Worm (Caenorhabditis elegans) whole organism, young adult: ENCODE measurements around the gene W03B1.3.

Experiments
- B0019.2 ChIP-seq: fragments of 200-800 bp; sonication (Bioruptor generic); conservative IDR thresholded peaks from 2 replicates; pipeline ENCODE4 v1.3.6; 2022; ENCODE audit warnings: missing genetic modification reagents, missing genetic modification characterization, missing compliant biosample characterization
- B0035.1 ChIP-seq: sonication (generic microtip); optimal IDR thresholded peaks from 2 replicates; lab custom pipeline; 2016; ENCODE audit warnings: missing genetic modification characterization, mild to moderate bottlenecking, missing compliant biosample characterization, missing genotype, missing genetic modification reagents
- B0336.3 ChIP-seq: fragments of 200-800 bp; sonication (Bioruptor generic); IDR thresholded peaks from 2 replicates; pipeline ENCODE4 v1.3.6; 2022; ENCODE audit warnings: missing genetic modification characterization, missing compliant biosample characterization
- C17E4.6 ChIP-seq: fragments of 200-800 bp; sonication (Bioruptor generic); IDR thresholded peaks from 2 replicates; pipeline ENCODE4 v1.3.6; 2022; ENCODE audit warnings: missing genetic modification reagents, missing genetic modification characterization, missing compliant biosample characterization
- F10E7.11 ChIP-seq: sonication (generic microtip); optimal IDR thresholded peaks from 2 replicates; lab custom pipeline; 2017; ENCODE audit warnings: mild to moderate bottlenecking, missing genetic modification characterization, moderate library complexity, missing compliant biosample characterization
- F33H1.4 ChIP-seq: fragments of 200-800 bp; sonication (Bioruptor generic); IDR thresholded peaks from 2 replicates; pipeline ENCODE4 v1.3.6; 2022; ENCODE audit warnings: missing genetic modification reagents, missing genetic modification characterization, missing compliant biosample characterization
- F37B4.10 ChIP-seq: fragments of 200-800 bp; sonication (Bioruptor generic); IDR thresholded peaks from 2 replicates; pipeline ENCODE4 v1.3.6; 2022; ENCODE audit warnings: missing genetic modification characterization, missing compliant biosample characterization
- F49E8.2 ChIP-seq: sonication (generic microtip); optimal IDR thresholded peaks from 3 replicates; lab custom pipeline; 2017; ENCODE audit warnings: missing genetic modification characterization, mild to moderate bottlenecking, missing compliant biosample characterization, antibody characterized with exemption, moderate library complexity; ENCODE audit not compliant: insufficient read depth
- F52B5.7 ChIP-seq: sonication (generic microtip); optimal IDR thresholded peaks from 2 replicates; lab custom pipeline; 2016; ENCODE audit warnings: mild to moderate bottlenecking, missing genetic modification characterization, missing compliant biosample characterization
- F57A8.1 ChIP-seq: fragments of 200-800 bp; sonication (Bioruptor generic); optimal IDR thresholded peaks from 2 replicates; lab custom pipeline; 2018; ENCODE audit warnings: mild to moderate bottlenecking, missing genetic modification characterization, moderate library complexity, missing compliant biosample characterization
- F57C9.4 ChIP-seq: sonication (generic microtip); optimal IDR thresholded peaks from 2 replicates; lab custom pipeline; 2017; ENCODE audit warnings: mild to moderate bottlenecking, missing genetic modification characterization, missing compliant biosample characterization
- Y56A3A.18 ChIP-seq: fragments of 200-800 bp; sonication (Bioruptor generic); IDR thresholded peaks from 2 replicates; pipeline ENCODE4 v1.3.6; 2022; ENCODE audit warnings: missing genetic modification reagents, missing genetic modification characterization, missing compliant biosample characterization
- Y67H2A.10 ChIP-seq: fragments of 200-800 bp; sonication (Bioruptor generic); conservative IDR thresholded peaks from 2 replicates; pipeline ENCODE4 v1.3.6; 2022; ENCODE audit warnings: missing genetic modification reagents, missing genetic modification characterization, missing compliant biosample characterization
- Y79H2A.3 ChIP-seq: fragments of 200-800 bp; sonication (Bioruptor generic); conservative IDR thresholded peaks from 2 replicates; pipeline ENCODE4 v1.3.6; 2022; ENCODE audit warnings: missing genetic modification reagents, missing genetic modification characterization, missing compliant biosample characterization
- ZK185.1 ChIP-seq: sonication (generic microtip); optimal IDR thresholded peaks from 2 replicates; lab custom pipeline; 2016; ENCODE audit warnings: mild to moderate bottlenecking, missing genetic modification characterization, missing compliant biosample characterization; ENCODE audit not compliant: poor library complexity, severe bottlenecking
- akir-1 ChIP-seq: fragments of 200-800 bp; sonication (Bioruptor generic); optimal IDR thresholded peaks from 2 replicates; lab custom pipeline; 2018; ENCODE audit warnings: mild to moderate bottlenecking, missing genetic modification characterization, moderate library complexity, missing compliant biosample characterization
- atf-7 ChIP-seq: sonication (generic microtip); optimal IDR thresholded peaks from 2 replicates; lab custom pipeline; 2017; ENCODE audit warnings: mild to moderate bottlenecking, missing genetic modification characterization, missing compliant biosample characterization
- attf-3 ChIP-seq: fragments of 200-800 bp; sonication (Bioruptor generic); conservative IDR thresholded peaks from 2 replicates; pipeline ENCODE4 v1.3.6; 2022; ENCODE audit warnings: missing genetic modification reagents, missing genetic modification characterization, missing compliant biosample characterization
- bed-1 ChIP-seq: fragments of 200-800 bp; sonication (Bioruptor generic); IDR thresholded peaks from 2 replicates; pipeline ENCODE4 v1.3.6; 2022; ENCODE audit warnings: missing genetic modification reagents, missing genetic modification characterization, missing compliant biosample characterization
- ccch-3 ChIP-seq: fragments of 200-800 bp; sonication (Bioruptor generic); optimal IDR thresholded peaks from 2 replicates; lab custom pipeline; 2018; ENCODE audit warnings: mild to moderate bottlenecking, missing genetic modification characterization, missing compliant biosample characterization
- ceh-91 ChIP-seq: fragments of 200-800 bp; sonication (Bioruptor generic); IDR thresholded peaks from 2 replicates; pipeline ENCODE4 v1.3.6; 2022; ENCODE audit warnings: missing genetic modification reagents, missing genetic modification characterization, missing compliant biosample characterization
- die-1 ChIP-seq: sonication (generic microtip); optimal IDR thresholded peaks from 2 replicates; lab custom pipeline; 2016; ENCODE audit warnings: missing genotype, mild to moderate bottlenecking, missing genetic modification characterization, missing compliant biosample characterization
- dpl-1 ChIP-seq: fragments of 150-350 bp; optimal IDR thresholded peaks from 2 replicates; lab custom pipeline; 2014; ENCODE audit warnings: missing biosample characterization, missing genetic modification reagents, missing genetic modification characterization
- efl-1 ChIP-seq: fragments of 150-350 bp; optimal IDR thresholded peaks from 2 replicates; lab custom pipeline; 2014; ENCODE audit warnings: missing biosample characterization, missing genetic modification reagents, missing genetic modification characterization
- ekl-4 ChIP-seq: fragments of 200-800 bp; sonication (Bioruptor generic); IDR thresholded peaks from 2 replicates; pipeline ENCODE4 v1.3.6; 2022; ENCODE audit warnings: missing genetic modification reagents, missing genetic modification characterization, missing compliant biosample characterization
- ets-4 ChIP-seq: fragments of 200-800 bp; sonication (Bioruptor generic); optimal IDR thresholded peaks from 2 replicates; lab custom pipeline; 2018; ENCODE audit warnings: mild to moderate bottlenecking, missing genetic modification characterization, missing compliant biosample characterization
- hmg-1.2 ChIP-seq: fragments of 200-800 bp; sonication (Bioruptor generic); IDR thresholded peaks from 2 replicates; pipeline ENCODE4 v1.3.6; 2022; ENCODE audit warnings: missing genetic modification reagents, missing genetic modification characterization, missing compliant biosample characterization
- hsf-1 ChIP-seq: fragments of 200-800 bp; sonication (Bioruptor generic); IDR thresholded peaks from 2 replicates; pipeline ENCODE4 v1.3.6; 2022; ENCODE audit warnings: missing genetic modification reagents, missing genetic modification characterization, missing compliant biosample characterization
- lin-26 ChIP-seq: fragments of 200-800 bp; sonication (Bioruptor generic); IDR thresholded peaks from 2 replicates; pipeline ENCODE4 v1.3.6; 2022; ENCODE audit warnings: missing genetic modification reagents, missing genetic modification characterization, missing compliant biosample characterization
- lsy-27 ChIP-seq: sonication (generic microtip); optimal IDR thresholded peaks from 2 replicates; lab custom pipeline; 2017; ENCODE audit warnings: missing genetic modification characterization, mild to moderate bottlenecking, missing compliant biosample characterization, antibody characterized with exemption, missing genotype, borderline replicate concordance; ENCODE audit not compliant: insufficient read depth
- mes-4 ChIP-seq: sonication (generic microtip); optimal IDR thresholded peaks from 2 replicates; lab custom pipeline; 2016; ENCODE audit warnings: missing genotype, missing genetic modification characterization, missing compliant biosample characterization
- nfyb-1 ChIP-seq: fragments of 200-800 bp; sonication (Bioruptor generic); IDR thresholded peaks from 2 replicates; pipeline ENCODE4 v1.3.6; 2022; ENCODE audit warnings: missing genetic modification reagents, missing genetic modification characterization, missing compliant biosample characterization
- nhr-27 ChIP-seq: fragments of 200-800 bp; sonication (Bioruptor generic); optimal IDR thresholded peaks from 2 replicates; lab custom pipeline; 2018; ENCODE audit warnings: mild to moderate bottlenecking, missing genetic modification characterization, moderate library complexity, missing compliant biosample characterization
- nhr-80 ChIP-seq: sonication (generic microtip); optimal IDR thresholded peaks from 2 replicates; lab custom pipeline; 2016; ENCODE audit warnings: missing genetic modification characterization, missing compliant biosample characterization
- pha-4 ChIP-seq: fragments of 150-350 bp; sonication (generic microtip); optimal IDR thresholded peaks from 2 replicates; lab custom pipeline; 2014; ENCODE audit warnings: missing biosample characterization, missing genetic modification reagents, missing genetic modification characterization
- sdz-38 ChIP-seq: sonication (generic microtip); optimal IDR thresholded peaks from 2 replicates; lab custom pipeline; 2016; ENCODE audit warnings: missing genotype, missing genetic modification characterization, missing compliant biosample characterization
- somi-1 ChIP-seq: fragments of 200-800 bp; sonication (Bioruptor generic); optimal IDR thresholded peaks from 2 replicates; lab custom pipeline; 2018; ENCODE audit warnings: mild to moderate bottlenecking, missing genetic modification characterization, missing compliant biosample characterization
- tbx-9 ChIP-seq: sonication (generic microtip); optimal IDR thresholded peaks from 2 replicates; lab custom pipeline; 2016; ENCODE audit warnings: borderline replicate concordance, missing genetic modification characterization, inconsistent platforms, missing compliant biosample characterization
- unc-62 ChIP-seq: fragments of 150-350 bp; optimal IDR thresholded peaks from 2 replicates; lab custom pipeline; 2014; ENCODE audit warnings: missing biosample characterization, missing genetic modification reagents, missing genetic modification characterization
- xnd-1 ChIP-seq: sonication (generic microtip); optimal IDR thresholded peaks from 2 replicates; lab custom pipeline; 2016; ENCODE audit warnings: missing genotype, missing genetic modification reagents, missing genetic modification characterization, missing compliant biosample characterization
- ztf-18 ChIP-seq: sonication (generic microtip); optimal IDR thresholded peaks from 2 replicates; lab custom pipeline; 2016; ENCODE audit warnings: missing genotype, mild to moderate bottlenecking, missing genetic modification characterization, missing compliant biosample characterization
- ztf-22 ChIP-seq: fragments of 200-800 bp; sonication (Bioruptor generic); optimal IDR thresholded peaks from 2 replicates; lab custom pipeline; 2018; ENCODE audit warnings: mild to moderate bottlenecking, missing genetic modification characterization, moderate library complexity, missing compliant biosample characterization
- ztf-26 ChIP-seq: sonication (generic microtip); optimal IDR thresholded peaks from 2 replicates; lab custom pipeline; 2017; ENCODE audit warnings: missing genetic modification characterization, missing compliant biosample characterization
- ztf-28 ChIP-seq: fragments of 200-800 bp; sonication (Bioruptor generic); IDR thresholded peaks from 2 replicates; pipeline ENCODE4 v1.3.6; 2022; ENCODE audit warnings: missing genetic modification reagents, missing genetic modification characterization, missing compliant biosample characterization

W03B1.3 gene

DNA sequence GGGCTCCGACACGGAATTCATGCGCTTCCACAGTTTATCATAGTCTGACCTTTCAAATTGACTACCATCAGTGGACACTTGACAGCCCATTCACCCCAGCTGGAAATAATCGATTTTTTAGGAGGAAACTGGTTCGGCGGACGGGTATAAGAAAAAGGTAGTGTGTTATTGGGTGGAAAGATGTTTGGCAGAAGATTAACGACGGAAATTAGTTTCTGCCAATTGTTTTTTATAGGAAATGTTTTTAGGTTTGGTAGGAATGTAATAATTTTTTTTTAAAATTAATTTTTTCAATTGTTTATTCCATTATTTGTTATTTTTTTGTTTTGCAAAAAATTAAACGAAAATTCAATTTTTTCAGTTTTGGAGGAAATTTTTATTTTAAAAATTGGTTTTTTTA is 37.1 kb downstream of the W03B1.3 start, which contains the start of gene F15E6.9:
Gene F15E6.9 (minus strand): TSS at position 101 of the 400 bp plus-strand sequence.
- TF ChIP-seq akir-1 (GFP tag; lab: Kevin White, UChicago), result no peak
- TF ChIP-seq ztf-22 (GFP tag; lab: Kevin White, UChicago), result no peak
- no peak for TF ChIP-seq tbx-9 (tag; lab: Kevin White, UChicago)
- TF ChIP-seq ccch-3 (GFP tag; lab: Kevin White, UChicago), result no peak
- TF ChIP-seq Y56A3A.18 (GFP tag; lab: Robert Waterston, UW), result no peak

DNA sequence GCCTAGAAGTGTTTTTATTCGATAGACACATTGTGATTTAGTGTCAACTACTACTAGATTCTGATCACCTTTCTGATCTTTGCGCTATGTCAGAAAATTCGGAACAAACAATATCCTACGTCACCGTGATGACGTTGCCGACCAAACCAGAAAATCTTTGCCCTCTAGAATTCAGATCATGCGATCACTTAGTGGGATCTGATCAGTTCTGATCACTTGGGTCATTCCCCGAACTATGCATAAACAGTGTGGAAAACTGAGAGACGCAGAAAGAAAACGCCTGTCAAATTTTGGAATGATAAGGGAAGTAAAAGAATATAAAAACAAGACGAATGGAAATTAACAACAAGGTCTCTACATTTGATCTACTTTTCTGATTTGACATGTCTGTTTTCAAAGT is 41.5 kb downstream of the W03B1.3 start, which contains the start of gene F15E6.3:
Gene F15E6.3 (plus strand): TSS at position 344 of the 400 bp plus-strand sequence.
- TF ChIP-seq ztf-28 (GFP tag; lab: Robert Waterston, UW) (no peak), F52B5.7 (tag; lab: Kevin White, UChicago) (no peak), ztf-26 (tag; lab: Kevin White, UChicago) (peak; percentile 67), hmg-1.2 (GFP tag; lab: Robert Waterston, UW) (peak; percentile 58; the same call in 1 of the 2 replicates), ceh-91 (no peak), ekl-4 (GFP tag; lab: Robert Waterston, UW) (no peak), B0019.2 (GFP tag; lab: Robert Waterston, UW) (no peak), nfyb-1 (GFP tag; lab: Robert Waterston, UW) (peak; percentile 22; the same call in 1 of the 2 replicates), F10E7.11 (tag; lab: Kevin White, UChicago) (no peak), hsf-1 (GFP tag; lab: Robert Waterston, UW) (no peak), somi-1 (GFP tag; lab: Kevin White, UChicago) (peak; percentile 14), nhr-80 (tag; lab: Kevin White, UChicago) (peak; percentile 1), die-1 (tag; lab: Kevin White, UChicago) (no peak), atf-7 (peak; percentile 34), ets-4 (no peak), Y79H2A.3 (no peak), C17E4.6 (no peak), mes-4 (tag; lab: Kevin White, UChicago) (no peak), F57A8.1 (GFP tag; lab: Kevin White, UChicago) (no peak), Y56A3A.18 (GFP tag; lab: Robert Waterston, UW) (no peak), B0035.1 (tag; lab: Kevin White, UChicago) (no peak)

DNA sequence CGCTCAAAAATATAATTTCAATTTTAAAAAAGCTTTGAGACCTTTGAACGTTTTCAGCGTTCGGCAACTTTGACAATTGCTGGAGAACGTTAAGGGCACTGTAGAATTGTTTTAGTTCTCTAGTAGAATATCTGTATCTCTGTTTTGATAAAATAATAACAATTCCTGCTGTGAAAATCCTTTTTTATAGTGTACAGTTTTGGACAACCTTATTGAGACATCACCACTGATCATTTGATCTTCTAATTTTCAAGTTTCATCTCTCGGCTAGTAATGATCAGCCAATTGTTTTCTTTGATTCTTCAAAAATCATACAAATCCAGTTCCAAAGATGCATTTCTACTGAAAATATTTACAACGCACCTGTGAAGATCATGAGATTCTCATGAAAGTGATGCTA is 43.5 kb downstream of the W03B1.3 start, which contains the start of gene F15E6.10:
Gene F15E6.10 (plus strand): TSS at position 301 of the 400 bp plus-strand sequence.
- TF ChIP-seq F10E7.11 (tag; lab: Kevin White, UChicago) (no peak), F33H1.4 (GFP tag; lab: Robert Waterston, UW) (no peak), F49E8.2 (no peak), efl-1 (GFP tag; lab: Kevin White, UChicago) (no peak), hsf-1 (GFP tag; lab: Robert Waterston, UW) (no peak), lin-26 (GFP tag; lab: Robert Waterston, UW) (no peak), B0336.3 (GFP tag; lab: Robert Waterston, UW) (no peak), pha-4 (tag; lab: Kevin White, UChicago) (no peak)

DNA sequence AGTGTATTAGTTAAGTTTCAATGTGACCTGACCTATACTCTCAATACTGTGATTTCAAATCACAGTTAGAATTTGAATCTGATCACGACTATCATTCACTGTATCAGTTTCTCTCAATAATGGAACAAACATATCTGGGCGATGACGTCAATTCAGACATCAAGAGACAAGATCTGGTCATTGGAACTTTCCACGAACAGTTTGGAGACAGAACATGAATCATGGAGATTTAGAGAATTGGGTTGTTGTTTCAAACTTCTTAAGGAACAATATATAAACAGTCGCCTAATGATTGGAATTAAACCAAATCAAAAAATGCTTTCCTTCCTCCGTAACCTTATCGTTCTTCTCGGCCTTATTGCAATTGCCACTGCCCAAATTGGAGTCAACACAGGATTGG is 44.9 kb downstream of the W03B1.3 start, which contains the start of gene F15E6.4:
Gene F15E6.4 (plus strand): TSS at position 301 of the 400 bp plus-strand sequence.
- TF ChIP-seq unc-62 (GFP tag; lab: Kevin White, UChicago), result no peak
- no peak for TF ChIP-seq ZK185.1 (tag; lab: Kevin White, UChicago)
- no peak for TF ChIP-seq dpl-1 (GFP tag; lab: Kevin White, UChicago)
- no peak for TF ChIP-seq attf-3 (GFP tag; lab: Robert Waterston, UW)
- no peak for TF ChIP-seq Y67H2A.10 (GFP tag; lab: Robert Waterston, UW)
- no peak for TF ChIP-seq nhr-27
- TF ChIP-seq sdz-38 (tag; lab: Kevin White, UChicago), result no peak
- TF ChIP-seq xnd-1 (tag; lab: Kevin White, UChicago), result no peak
- TF ChIP-seq lin-26 (GFP tag; lab: Robert Waterston, UW), result no peak
- no peak for TF ChIP-seq ekl-4 (GFP tag; lab: Robert Waterston, UW)
- no peak for TF ChIP-seq somi-1 (GFP tag; lab: Kevin White, UChicago)
- TF ChIP-seq F37B4.10 (GFP tag; lab: Robert Waterston, UW), result no peak
- no peak for TF ChIP-seq ztf-18 (tag; lab: Kevin White, UChicago)
- TF ChIP-seq lsy-27, result no peak
- no peak for TF ChIP-seq bed-1 (GFP tag; lab: Robert Waterston, UW)
- no peak for TF ChIP-seq F57C9.4 (tag; lab: Kevin White, UChicago)
